Fruit fly (Drosophila melanogaster): Measurements from ENCODE around the gene polybromo.
A peak's percentile ranks its signal among the peaks of the same experiment; 100 is the strongest.

Gene polybromo

DNA sequence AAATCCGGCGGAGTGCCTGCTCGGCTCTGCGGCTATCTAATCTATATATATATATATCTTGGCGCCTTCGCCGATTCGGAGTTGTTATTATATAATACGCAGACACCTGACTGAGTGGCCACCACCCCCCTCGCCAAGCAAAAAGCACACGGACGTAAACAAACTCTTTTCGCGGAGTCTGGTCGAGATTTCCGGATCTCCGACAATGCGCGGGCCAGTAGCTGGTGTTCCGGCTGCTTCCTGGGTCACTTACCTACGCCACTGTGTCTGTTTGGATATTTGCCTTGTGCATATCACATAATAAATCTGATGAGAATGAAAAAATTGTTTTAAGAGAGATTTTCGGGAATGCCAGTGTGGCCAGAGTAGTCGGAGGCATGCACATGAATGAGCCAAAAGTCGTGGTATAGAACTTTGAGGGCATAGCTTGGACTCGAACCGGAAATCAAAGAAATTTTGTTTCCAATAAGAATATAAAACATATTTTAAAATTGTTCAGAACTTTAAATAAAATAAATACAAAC, 18.0 kb downstream of the polybromo start, which contains the start of gene CG5805 (continued):
- peak; percentile 89 for TF ChIP-seq CG7271 (tag; optimal IDR thresholded peaks at IDR 0.05)
- TF ChIP-seq CG17328 (GFP tag; IDR thresholded peaks at IDR 0.05) = peak; percentile 89
- peak; percentile 46 for TF ChIP-seq NC2α (GFP tag; optimal IDR thresholded peaks at IDR 0.05)
- no peak for TF ChIP-seq sqz (GFP tag; optimal IDR thresholded peaks at IDR 0.05)
- TF ChIP-seq ind (GFP tag; optimal IDR thresholded peaks at IDR 0.05) = peak; percentile 62
- TF ChIP-seq Antp (GFP tag; optimal IDR thresholded peaks at IDR 0.05) = peak; percentile 21
- TF ChIP-seq CG43689 (GFP tag; IDR thresholded peaks at IDR 0.05) = peak; percentile 76
- TF ChIP-seq CG3995 (GFP tag; optimal IDR thresholded peaks at IDR 0.05) = peak; percentile 63
- TF ChIP-seq Asciz (GFP tag; optimal IDR thresholded peaks at IDR 0.05) = peak; percentile 89
- TF ChIP-seq esg (GFP tag; conservative IDR thresholded peaks at IDR 0.05) = no peak
- peak; percentile 86 for TF ChIP-seq dysf (GFP tag; IDR thresholded peaks at IDR 0.05)
- peak; percentile 62 for TF ChIP-seq Hey (tag; optimal IDR thresholded peaks at IDR 0.05)
- peak; percentile 59 for TF ChIP-seq dimm (GFP tag; IDR thresholded peaks at IDR 0.05)
- peak; percentile 35; the same call in 1 of the 3 replicates for TF ChIP-seq Opbp (GFP tag; IDR thresholded peaks at IDR 0.05; ENCODE audit: partially characterized antibody)
- peak; percentile 57 for TF ChIP-seq CG7928 (GFP tag; optimal IDR thresholded peaks at IDR 0.05)
- TF ChIP-seq fru (optimal IDR thresholded peaks at IDR 0.05) = no peak
- TF ChIP-seq CG8765 (GFP tag; IDR thresholded peaks at IDR 0.05) = no peak
- peak; percentile 55 for TF ChIP-seq CG9215 (GFP tag; IDR thresholded peaks at IDR 0.05)
- TF ChIP-seq fd96Cb (tag; optimal IDR thresholded peaks at IDR 0.05) = peak; percentile 62
- peak; percentile 90 for TF ChIP-seq CG2116 (GFP tag; optimal IDR thresholded peaks at IDR 0.05)
- TF ChIP-seq CG8478 (optimal IDR thresholded peaks at IDR 0.05) = no peak
- TF ChIP-seq CG11504 (tag; optimal IDR thresholded peaks at IDR 0.05) = peak; percentile 80
- TF ChIP-seq bowl (GFP tag; IDR thresholded peaks at IDR 0.05) = peak; percentile 70; the same call in 1 of the 2 replicates
- TF ChIP-seq zf30C (GFP tag; optimal IDR thresholded peaks at IDR 0.05) = no peak
- TF ChIP-seq CG2889 (GFP tag; IDR thresholded peaks at IDR 0.05) = peak; percentile 67
- peak; percentile 78 for TF ChIP-seq CG15269 (tag; optimal IDR thresholded peaks at IDR 0.05)
- TF ChIP-seq dm (GFP tag; optimal IDR thresholded peaks at IDR 0.05) = peak; percentile 86
- TF ChIP-seq CG10209 (GFP tag; optimal IDR thresholded peaks at IDR 0.05) = peak; percentile 91
- TF ChIP-seq CG17359 (tag; optimal IDR thresholded peaks at IDR 0.05) = peak; percentile 82
- peak; percentile 88 for TF ChIP-seq HmgZ (tag; optimal IDR thresholded peaks at IDR 0.05)
- TF ChIP-seq stwl (tag; optimal IDR thresholded peaks at IDR 0.05) = no peak
- no peak for TF ChIP-seq nerfin-2 (GFP tag; IDR thresholded peaks at IDR 0.05; ENCODE audit: partially characterized antibody)
- TF ChIP-seq oc (tag; optimal IDR thresholded peaks at IDR 0.05) = peak; percentile 20
- TF ChIP-seq CG1832 (GFP tag; optimal IDR thresholded peaks at IDR 0.05) = no peak
- TF ChIP-seq CG2129 (GFP tag; IDR thresholded peaks at IDR 0.05; ENCODE audit: partially characterized antibody) = no peak
- TF ChIP-seq CG7786 (GFP tag; optimal IDR thresholded peaks at IDR 0.05) = peak; percentile 16
- TF ChIP-seq phol (tag; optimal IDR thresholded peaks at IDR 0.05) = peak; percentile 88
- TF ChIP-seq Usf (GFP tag; optimal IDR thresholded peaks at IDR 0.05) = peak; percentile 67
- no peak for TF ChIP-seq CG42726 (GFP tag; IDR thresholded peaks at IDR 0.05; ENCODE audit: partially characterized antibody)
- no peak for TF ChIP-seq CG4282 (GFP tag; optimal IDR thresholded peaks at IDR 0.05)
- TF ChIP-seq Hr3 (GFP tag; optimal IDR thresholded peaks at IDR 0.05) = peak; percentile 58
- peak; percentile 52 for TF ChIP-seq ac (GFP tag; optimal IDR thresholded peaks at IDR 0.05)
- TF ChIP-seq Dref (GFP tag; IDR thresholded peaks at IDR 0.05) = peak; percentile 45
- no peak; the same call in 2 of the 3 replicates for TF ChIP-seq croc (GFP tag; conservative IDR thresholded peaks at IDR 0.05)
- no peak for TF ChIP-seq CG15479 (GFP tag; optimal IDR thresholded peaks at IDR 0.05)
- peak; percentile 58 for TF ChIP-seq CG16863 (GFP tag; optimal IDR thresholded peaks at IDR 0.05)
- peak; percentile 61 for TF ChIP-seq Sox102F (GFP tag; optimal IDR thresholded peaks at IDR 0.05)
- TF ChIP-seq BEAF-32 (GFP tag; optimal IDR thresholded peaks at IDR 0.05) = peak; percentile 38
- no peak for TF ChIP-seq nau (GFP tag; optimal IDR thresholded peaks at IDR 0.05)
- TF ChIP-seq Hr78 (GFP tag; optimal IDR thresholded peaks at IDR 0.05) = peak in 1 of 2 experiments; percentile 82
